ENCODE assay signal across 5 worm cellular contexts in genomic region chrX:10568385-10569149, ce11.
TF ChIP-seq lines count a peak whose summit lies in the region.

No protein-coding gene starts in this region.

TF ChIP-seq in whole organism, L1 larva, 84 proteins besides CTCF, POLR2A, EP300 and RAD21 (continues in another document):
- TF ChIP-seq aly-2 (tag; optimal IDR thresholded peaks at IDR 0.05; lab: Kevin White, UChicago) = peak; percentile 21
- peak; percentile 93 for TF ChIP-seq xbp-1 (tag; optimal IDR thresholded peaks at IDR 0.05; lab: Kevin White, UChicago)
- peak; percentile 99 for TF ChIP-seq nhr-71 (tag; optimal IDR thresholded peaks at IDR 0.05; lab: Kevin White, UChicago)
- peak; percentile 82 for TF ChIP-seq lir-3 (tag; optimal IDR thresholded peaks at IDR 0.05; lab: Kevin White, UChicago; ENCODE audit: poor library complexity)
- TF ChIP-seq nhr-11 (tag; optimal IDR thresholded peaks at IDR 0.05; lab: Kevin White, UChicago) = peak; percentile 87
- no peak for TF ChIP-seq sup-37 (GFP tag; optimal IDR thresholded peaks at IDR 0.05; lab: Kevin White, UChicago)
- peak; percentile 98 for TF ChIP-seq nhr-20 (tag; optimal IDR thresholded peaks at IDR 0.05; lab: Kevin White, UChicago)
- peak; percentile 74 to 85 for TF ChIP-seq efl-1 (optimal IDR thresholded peaks at IDR 0.05; lab: Kevin White, UChicago)
- TF ChIP-seq efl-1 (GFP tag; optimal IDR thresholded peaks at IDR 0.05 in 1 of 2; lab: Kevin White, UChicago) = peak; percentile 51 to 97
- peak in 2 of 6 experiments; percentile 33 to 91 for TF ChIP-seq elt-3 (tag; optimal IDR thresholded peaks at IDR 0.05; lab: Kevin White, UChicago)
- TF ChIP-seq ceh-8 (GFP tag; optimal IDR thresholded peaks at IDR 0.05; lab: Kevin White, UChicago) = peak; percentile 85
- TF ChIP-seq pax-3 (tag; optimal IDR thresholded peaks at IDR 0.05; lab: Kevin White, UChicago) = peak; percentile 63
- peak; percentile 43 for TF ChIP-seq C04F5.9 (tag; optimal IDR thresholded peaks at IDR 0.05; lab: Kevin White, UChicago)
- peak; percentile 56 for TF ChIP-seq fos-1 (tag; optimal IDR thresholded peaks at IDR 0.05; lab: Kevin White, UChicago)
- peak; percentile 96 for TF ChIP-seq egl-13 (tag; optimal IDR thresholded peaks at IDR 0.05; lab: Kevin White, UChicago)
- peak; percentile 87 for TF ChIP-seq blmp-1 (tag; optimal IDR thresholded peaks at IDR 0.05; lab: Kevin White, UChicago)
- peak; percentile 37 for TF ChIP-seq hpl-2 (GFP tag; optimal IDR thresholded peaks at IDR 0.05; lab: Kevin White, UChicago)
- peak in 1 of 2 experiments; percentile 92 for TF ChIP-seq ztf-11 (tag; optimal IDR thresholded peaks at IDR 0.05; lab: Kevin White, UChicago)

TF ChIP-seq in whole organism, L3 larva, 47 proteins besides CTCF, POLR2A, EP300 and RAD21 (continues in another document):
- TF ChIP-seq ZK546.5 (tag; optimal IDR thresholded peaks at IDR 0.05; lab: Kevin White, UChicago) (no peak), lin-39 (tag; optimal IDR thresholded peaks at IDR 0.05; lab: Kevin White, UChicago) (peak; percentile 93), fos-1 (tag; optimal IDR thresholded peaks at IDR 0.05; lab: Kevin White, UChicago) (peak; percentile 39), nhr-28 (tag; optimal IDR thresholded peaks at IDR 0.05; lab: Kevin White, UChicago) (no peak), aly-2 (tag; optimal IDR thresholded peaks at IDR 0.05; lab: Kevin White, UChicago) (peak; percentile 77), sea-2 (GFP tag; optimal IDR thresholded peaks at IDR 0.05; lab: Kevin White, UChicago) (peak; percentile 98), nhr-67 (tag; optimal IDR thresholded peaks at IDR 0.05; lab: Kevin White, UChicago) (peak; percentile 47), nhr-77 (tag; optimal IDR thresholded peaks at IDR 0.05; lab: Kevin White, UChicago) (peak; percentile 71), daf-12 (tag; optimal IDR thresholded peaks at IDR 0.05; lab: Kevin White, UChicago) (peak; percentile 13), ceh-28 (tag; optimal IDR thresholded peaks at IDR 0.05; lab: Kevin White, UChicago) (peak; percentile 98), tbx-2 (tag; optimal IDR thresholded peaks at IDR 0.05; lab: Kevin White, UChicago) (peak; percentile 94), zag-1 (tag; optimal IDR thresholded peaks at IDR 0.05; lab: Kevin White, UChicago) (peak; percentile 77), hmg-11 (tag; optimal IDR thresholded peaks at IDR 0.05; lab: Kevin White, UChicago) (peak; percentile 100), nhr-23 (tag; optimal IDR thresholded peaks at IDR 0.05; lab: Kevin White, UChicago) (peak; percentile 94), jun-1 (tag; optimal IDR thresholded peaks at IDR 0.05; lab: Kevin White, UChicago) (peak; percentile 84), nfya-1 (tag; optimal IDR thresholded peaks at IDR 0.05; lab: Kevin White, UChicago; ENCODE audit: insufficient read depth) (peak; percentile 94), unc-39 (tag; optimal IDR thresholded peaks at IDR 0.05; lab: Kevin White, UChicago) (no peak), skn-1 (tag; optimal IDR thresholded peaks at IDR 0.05; lab: Kevin White, UChicago) (peak; percentile 78), snpc-4 (tag; optimal IDR thresholded peaks at IDR 0.05; lab: Kevin White, UChicago) (peak; percentile 80)

TF ChIP-seq in whole organism, early embryonic, 17 proteins besides CTCF, POLR2A, EP300 and RAD21:
- TF ChIP-seq scrt-1 (GFP tag; IDR thresholded peaks at IDR 0.05; lab: Robert Waterston, UW) = no peak
- peak; percentile 9 for TF ChIP-seq ceh-13 (GFP tag; optimal IDR thresholded peaks at IDR 0.05; lab: Kevin White, UChicago)
- TF ChIP-seq ceh-36 (tag; optimal IDR thresholded peaks at IDR 0.05; lab: Kevin White, UChicago) = no peak
- TF ChIP-seq tbx-37 (GFP tag; conservative IDR thresholded peaks at IDR 0.05; lab: Robert Waterston, UW) = no peak; the same call in 1 of the 2 replicates
- 0 out of 2 replicates have a peak, but pooled peaks have one; percentile 75 for TF ChIP-seq sea-1 (GFP tag; conservative IDR thresholded peaks at IDR 0.05; lab: Robert Waterston, UW)
- TF ChIP-seq flt-1 (GFP tag; IDR thresholded peaks at IDR 0.05; lab: Robert Waterston, UW) = peak; percentile 22
- TF ChIP-seq B0310.2 (tag; optimal IDR thresholded peaks at IDR 0.05; lab: Kevin White, UChicago) = peak; percentile 53
- TF ChIP-seq hmg-4 (GFP tag; optimal IDR thresholded peaks at IDR 0.05; lab: Kevin White, UChicago) = peak; percentile 90
- TF ChIP-seq tbx-11 (GFP tag; IDR thresholded peaks at IDR 0.05; lab: Robert Waterston, UW) = no peak
- TF ChIP-seq hnd-1 (tag; optimal IDR thresholded peaks at IDR 0.05; lab: Kevin White, UChicago) = no peak
- TF ChIP-seq aly-1 (tag; optimal IDR thresholded peaks at IDR 0.05; lab: Kevin White, UChicago) = peak; percentile 20
- TF ChIP-seq F13C5.2 (tag; optimal IDR thresholded peaks at IDR 0.05; lab: Kevin White, UChicago) = peak; percentile 87
- no peak for TF ChIP-seq hmbx-1 (tag; optimal IDR thresholded peaks at IDR 0.05; lab: Kevin White, UChicago)
- TF ChIP-seq pes-1 (GFP tag; IDR thresholded peaks at IDR 0.05; lab: Robert Waterston, UW) = 0 out of 2 replicates have a peak, but pooled peaks have one; percentile 6
- TF ChIP-seq tra-4 (tag; optimal IDR thresholded peaks at IDR 0.05; lab: Kevin White, UChicago) = no peak
- no peak for TF ChIP-seq ama-1 (optimal IDR thresholded peaks at IDR 0.05; lab: Kevin White, UChicago)
- TF ChIP-seq ets-7 (tag; optimal IDR thresholded peaks at IDR 0.05; lab: Kevin White, UChicago) = peak; percentile 43

TF ChIP-seq in whole organism, midembryonic, 9 proteins besides CTCF, POLR2A, EP300 and RAD21:
- TF ChIP-seq ztf-23 (GFP tag; IDR thresholded peaks at IDR 0.05; lab: Robert Waterston, UW) (peak; percentile 56), ztf-29 (GFP tag; IDR thresholded peaks at IDR 0.05; lab: Robert Waterston, UW) (peak; percentile 92), flt-1 (GFP tag; IDR thresholded peaks at IDR 0.05; lab: Robert Waterston, UW) (no peak), tab-1 (GFP tag; IDR thresholded peaks at IDR 0.05; lab: Robert Waterston, UW) (peak; percentile 67; the same call in 1 of the 2 replicates), klf-2 (GFP tag; conservative IDR thresholded peaks at IDR 0.05; lab: Robert Waterston, UW) (no peak), T22C8.4 (GFP tag; IDR thresholded peaks at IDR 0.05; lab: Robert Waterston, UW) (peak; percentile 97), med-1 (GFP tag; optimal IDR thresholded peaks at IDR 0.05; lab: Kevin White, UChicago; ENCODE audit: insufficient read depth) (peak; percentile 11), ref-1 (GFP tag; conservative IDR thresholded peaks at IDR 0.05; lab: Robert Waterston, UW) (peak; percentile 41; the same call in 1 of the 2 replicates), cog-1 (tag; optimal IDR thresholded peaks at IDR 0.05; lab: Kevin White, UChicago) (peak; percentile 93)
TF ChIP-seq in whole organism, midembryonic: peak in this region for 7.

TF ChIP-seq in whole organism, young adult, 124 proteins besides CTCF, POLR2A, EP300 and RAD21 (continues in another document):
- TF ChIP-seq unc-62 (GFP tag; optimal IDR thresholded peaks at IDR 0.05; lab: Kevin White, UChicago) (peak; percentile 28), fkh-3 (tag; optimal IDR thresholded peaks at IDR 0.05; lab: Kevin White, UChicago) (no peak), Y79H2A.3 (GFP tag; conservative IDR thresholded peaks at IDR 0.05; lab: Robert Waterston, UW) (no peak), madf-10 (tag; optimal IDR thresholded peaks at IDR 0.05; lab: Kevin White, UChicago) (peak; percentile 86), Y67H2A.10 (GFP tag; conservative IDR thresholded peaks at IDR 0.05; lab: Robert Waterston, UW) (peak; percentile 40; the same call in 1 of the 2 replicates), ceh-40 (GFP tag; IDR thresholded peaks at IDR 0.05; lab: Robert Waterston, UW) (no peak), nhr-90 (tag; optimal IDR thresholded peaks at IDR 0.05; lab: Kevin White, UChicago) (peak; percentile 73), lin-54 (GFP tag; optimal IDR thresholded peaks at IDR 0.05; lab: Kevin White, UChicago) (no peak), gei-17 (GFP tag; optimal IDR thresholded peaks at IDR 0.05; lab: Kevin White, UChicago) (peak; percentile 88), dox-1 (GFP tag; IDR thresholded peaks at IDR 0.05; lab: Robert Waterston, UW) (peak; percentile 91), ztf-25 (GFP tag; IDR thresholded peaks at IDR 0.05; lab: Robert Waterston, UW) (no peak), bed-1 (GFP tag; IDR thresholded peaks at IDR 0.05; lab: Robert Waterston, UW) (no peak), B0019.2 (GFP tag; conservative IDR thresholded peaks at IDR 0.05; lab: Robert Waterston, UW) (no peak), sdz-38 (tag; optimal IDR thresholded peaks at IDR 0.05; lab: Kevin White, UChicago) (no peak), madf-3 (GFP tag; IDR thresholded peaks at IDR 0.05; lab: Robert Waterston, UW) (no peak), die-1 (tag; optimal IDR thresholded peaks at IDR 0.05; lab: Kevin White, UChicago) (peak; percentile 79), F37B4.10 (GFP tag; IDR thresholded peaks at IDR 0.05; lab: Robert Waterston, UW) (no peak), egrh-3 (GFP tag; IDR thresholded peaks at IDR 0.05; lab: Robert Waterston, UW) (peak; percentile 86), snpc-1.1 (tag; optimal IDR thresholded peaks at IDR 0.05; lab: Kevin White, UChicago; ENCODE audit: insufficient read depth) (no peak), nfya-1 (tag; optimal IDR thresholded peaks at IDR 0.05; lab: Kevin White, UChicago; ENCODE audit: borderline replicate concordance, insufficient read depth) (no peak), F39B2.1 (GFP tag; IDR thresholded peaks at IDR 0.05; lab: Robert Waterston, UW) (no peak), F22D6.2 (tag; optimal IDR thresholded peaks at IDR 0.05; lab: Kevin White, UChicago) (peak; percentile 50), cebp-1 (GFP tag; IDR thresholded peaks at IDR 0.05; lab: Robert Waterston, UW) (no peak), cebp-1 (tag; optimal IDR thresholded peaks at IDR 0.05; lab: Kevin White, UChicago) (peak; percentile 89), lir-1 (GFP tag; conservative IDR thresholded peaks at IDR 0.05; lab: Robert Waterston, UW) (peak; percentile 98), F57A8.1 (GFP tag; optimal IDR thresholded peaks at IDR 0.05; lab: Kevin White, UChicago) (no peak), madf-6 (GFP tag; IDR thresholded peaks at IDR 0.05; lab: Robert Waterston, UW) (no peak), lsy-27 (tag; optimal IDR thresholded peaks at IDR 0.05; lab: Kevin White, UChicago; ENCODE audit: borderline replicate concordance, insufficient read depth) (no peak), let-526 (GFP tag; IDR thresholded peaks at IDR 0.05; lab: Robert Waterston, UW) (no peak), F49E8.2 (tag; optimal IDR thresholded peaks at IDR 0.05; lab: Kevin White, UChicago; ENCODE audit: insufficient read depth) (no peak), bed-2 (GFP tag; IDR thresholded peaks at IDR 0.05; lab: Robert Waterston, UW) (peak; percentile 39; the same call in 1 of the 2 replicates), sea-2 (GFP tag; IDR thresholded peaks at IDR 0.05; lab: Robert Waterston, UW) (no peak), athp-1 (tag; optimal IDR thresholded peaks at IDR 0.05; lab: Kevin White, UChicago) (peak; percentile 53), ztf-3 (GFP tag; optimal IDR thresholded peaks at IDR 0.05; lab: Kevin White, UChicago) (no peak)

Comparison
In these comparisons a context has a peak if more than half of its experiments do, and no peak if none do; other contexts are left out.
1. Of the 8 proteins assayed by ChIP-seq in both whole organism, young adult and whole organism, L1 larva: peak only in whole organism, young adult: unc-62; only in whole organism, L1 larva: dpl-1, efl-1 and unc-130; in both: nhr-90 and snpc-4; in neither: 0; mixed calls (peak in some experiments, not most) for 2.